Worm (Caenorhabditis elegans): ENCODE results near the gene ogdh-2.

ce11 chrV:12159975-12160374, 34.3 kb upstream of the ogdh-2 start:
- TF ChIP-seq ceh-82 (tag; optimal IDR thresholded peaks at IDR 0.05) (no peak), ztf-11 (tag; optimal IDR thresholded peaks at IDR 0.05) (no peak), dmd-4 (tag; optimal IDR thresholded peaks at IDR 0.05) (no peak), F13H6.1 (tag; optimal IDR thresholded peaks at IDR 0.05) (no peak), mdl-1 (tag; optimal IDR thresholded peaks at IDR 0.05) (no peak), nhr-11 (tag; optimal IDR thresholded peaks at IDR 0.05) (no peak), ceh-16 (tag; optimal IDR thresholded peaks at IDR 0.05) (no peak)
